Worm (Caenorhabditis elegans): ENCODE measurements around the gene tofu-1.

DNA sequence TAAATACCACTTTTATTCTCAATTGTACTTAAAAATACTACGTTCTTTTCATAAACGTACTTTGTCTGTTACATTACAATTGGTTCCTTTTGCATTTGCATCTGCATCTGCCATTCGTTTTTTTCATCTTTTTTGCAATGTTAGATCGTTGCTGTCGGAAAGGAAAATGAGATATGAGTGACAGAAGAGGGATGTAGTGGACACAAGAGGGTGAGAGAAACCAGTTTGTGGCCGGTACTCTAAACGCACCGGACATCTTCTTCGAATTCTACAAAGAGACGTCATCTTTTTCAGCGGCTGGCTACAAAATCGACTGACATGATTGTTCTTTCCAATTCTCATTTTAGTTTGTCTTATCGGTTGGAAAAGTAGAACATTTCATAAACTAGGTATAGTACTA lies 21.8 kb downstream of the tofu-1 start:
- no peak for TF ChIP-seq elt-2 (tag; optimal IDR thresholded peaks at IDR 0.05)
- no peak for TF ChIP-seq fax-1 (tag; optimal IDR thresholded peaks at IDR 0.05)
- TF ChIP-seq pag-3 (tag; optimal IDR thresholded peaks at IDR 0.05; ENCODE audit: borderline replicate concordance): no peak
- TF ChIP-seq fkh-10 (GFP tag; optimal IDR thresholded peaks at IDR 0.05): no peak
- TF ChIP-seq dmd-4 (tag; optimal IDR thresholded peaks at IDR 0.05; ENCODE audit: borderline replicate concordance): no peak
- no peak for TF ChIP-seq nhr-11 (tag; optimal IDR thresholded peaks at IDR 0.05)
- no peak for TF ChIP-seq lim-6 (tag; optimal IDR thresholded peaks at IDR 0.05)
- no peak for TF ChIP-seq rnt-1 (tag; optimal IDR thresholded peaks at IDR 0.05)
- TF ChIP-seq ceh-30 (tag; optimal IDR thresholded peaks at IDR 0.05): no peak
- no peak for TF ChIP-seq tbx-2 (tag; optimal IDR thresholded peaks at IDR 0.05)
- no peak for TF ChIP-seq T23F11.4 (GFP tag; optimal IDR thresholded peaks at IDR 0.05)
